Worm (Caenorhabditis elegans) whole organism, L1 larva: ENCODE data around the gene str-66.

Source experiments
- C16A3.4 ChIP-seq: fragments of 150-350 bp; optimal IDR thresholded peaks from 2 replicates; lab custom pipeline; 2014; ENCODE audit warnings: missing biosample characterization, missing genetic modification characterization
- F16B12.6 ChIP-seq: fragments of 150-350 bp; optimal IDR thresholded peaks from 2 replicates; lab custom pipeline; 2014; ENCODE audit warnings: missing biosample characterization, missing genetic modification characterization
- Y116A8C.19 ChIP-seq: sonication (generic microtip); optimal IDR thresholded peaks from 2 replicates; lab custom pipeline; 2016; ENCODE audit warnings: missing compliant biosample characterization, missing genetic modification characterization, borderline replicate concordance
- aha-1 ChIP-seq: fragments of 150-350 bp; optimal IDR thresholded peaks from 2 replicates; lab custom pipeline; 2014; ENCODE audit warnings: missing biosample characterization, missing genetic modification characterization
- alr-1 ChIP-seq: fragments of 200-800 bp; sonication (Bioruptor generic); optimal IDR thresholded peaks from 2 replicates; lab custom pipeline; 2018; ENCODE audit warnings: borderline replicate concordance, mild to moderate bottlenecking, missing genetic modification characterization, missing compliant biosample characterization
- aly-2 ChIP-seq: fragments of 150-350 bp; optimal IDR thresholded peaks from 2 replicates; lab custom pipeline; 2014; ENCODE audit warnings: missing biosample characterization, missing genetic modification characterization
- blmp-1 ChIP-seq: fragments of 150-350 bp; optimal IDR thresholded peaks from 2 replicates; lab custom pipeline; 2014; ENCODE audit warnings: missing biosample characterization, missing genetic modification characterization
- ceh-63 ChIP-seq: fragments of 200-800 bp; sonication (Bioruptor generic); optimal IDR thresholded peaks from 2 replicates; lab custom pipeline; 2018; ENCODE audit warnings: mild to moderate bottlenecking, missing genetic modification characterization, missing compliant biosample characterization
- ceh-8 ChIP-seq: fragments of 200-800 bp; sonication (Bioruptor generic); optimal IDR thresholded peaks from 2 replicates; lab custom pipeline; 2018; ENCODE audit warnings: mild to moderate bottlenecking, missing genetic modification characterization, moderate library complexity, missing compliant biosample characterization
- ceh-82 ChIP-seq, 3 experiments: fragments of 150-350 bp in 1 of 3; sonication (generic microtip) in 2 of 3; optimal IDR thresholded peaks; 2 replicates each; lab custom pipeline; 2014 to 2017; ENCODE audit warnings: missing biosample characterization in 3 of 3, missing genetic modification characterization in 3 of 3
- ces-1 ChIP-seq: fragments of 150-350 bp; optimal IDR thresholded peaks from 2 replicates; lab custom pipeline; 2014; ENCODE audit warnings: missing biosample characterization, missing genetic modification reagents, missing genetic modification characterization
- dpl-1 ChIP-seq, 3 experiments: fragments of 150-350 bp in 2 of 3; sonication (generic microtip) in 1 of 3; optimal IDR thresholded peaks; 2 replicates each; lab custom pipeline; 2014 to 2017; ENCODE audit warnings: missing biosample characterization in 3 of 3, missing genetic modification characterization in 3 of 3, missing genetic modification reagents in 3 of 3
- efl-1 ChIP-seq, 4 experiments: fragments of 150-350 bp; optimal IDR thresholded peaks in 3 of 4; peaks in 1 of 4; 1 replicate in 1 of 4; 2 replicates in 3 of 4; lab custom pipeline; 2014; ENCODE audit warnings: missing biosample characterization in 2 of 4, missing genetic modification characterization in 2 of 4, missing genetic modification reagents in 2 of 4
- efl-3 ChIP-seq: fragments of 200-800 bp; sonication (Bioruptor generic); optimal IDR thresholded peaks from 2 replicates; lab custom pipeline; 2018; ENCODE audit warnings: mild to moderate bottlenecking, missing genetic modification characterization, missing compliant biosample characterization
- egl-13 ChIP-seq: sonication (generic microtip); optimal IDR thresholded peaks from 2 replicates; lab custom pipeline; 2016; ENCODE audit warnings: missing genotype, missing genetic modification reagents, missing genetic modification characterization, missing compliant biosample characterization
- egl-27 ChIP-seq, 2 experiments: fragments of 150-350 bp in 1 of 2; sonication (generic microtip); optimal IDR thresholded peaks; 3 replicates each; lab custom pipeline; 2017 to 2018; ENCODE audit warnings: missing biosample characterization in 2 of 2, missing genetic modification characterization in 2 of 2, missing genetic modification reagents in 2 of 2
- elt-2 ChIP-seq: sonication (generic microtip); optimal IDR thresholded peaks from 2 replicates; lab custom pipeline; 2016; ENCODE audit warnings: missing genetic modification characterization, mild to moderate bottlenecking, inconsistent platforms, missing compliant biosample characterization, missing genetic modification reagents
- elt-3 ChIP-seq, 6 experiments: fragments of 150-350 bp in 1 of 6; sonication (generic microtip); optimal IDR thresholded peaks; 2 replicates each; lab custom pipeline; 2017 to 2018; ENCODE audit warnings: missing biosample characterization in 6 of 6, missing genetic modification characterization in 6 of 6, inconsistent platforms in 1 of 6
- ets-5 ChIP-seq: fragments of 200-800 bp; sonication (Bioruptor generic); IDR thresholded peaks from 2 replicates; pipeline ENCODE4 v1.3.6; 2022; ENCODE audit warnings: missing genetic modification characterization, missing compliant biosample characterization
- fkh-10 ChIP-seq: sonication (generic microtip); optimal IDR thresholded peaks from 2 replicates; lab custom pipeline; 2017; ENCODE audit warnings: missing biosample characterization, missing genetic modification reagents, missing genetic modification characterization
- fos-1 ChIP-seq: fragments of 150-350 bp; optimal IDR thresholded peaks from 2 replicates; lab custom pipeline; 2014; ENCODE audit warnings: missing biosample characterization, missing genetic modification characterization
- irx-1 ChIP-seq: sonication (generic microtip); optimal IDR thresholded peaks from 2 replicates; lab custom pipeline; 2016; ENCODE audit warnings: missing genetic modification characterization, missing compliant biosample characterization
- jun-1 ChIP-seq: fragments of 150-350 bp; optimal IDR thresholded peaks from 2 replicates; lab custom pipeline; 2014; ENCODE audit warnings: missing biosample characterization, missing genetic modification reagents, missing genetic modification characterization
- lin-39 ChIP-seq: fragments of 150-350 bp; optimal IDR thresholded peaks from 2 replicates; lab custom pipeline; 2014; ENCODE audit warnings: missing biosample characterization, missing genetic modification reagents, missing genetic modification characterization
- lir-3 ChIP-seq: sonication (generic microtip); optimal IDR thresholded peaks from 2 replicates; lab custom pipeline; 2016; ENCODE audit warnings: mild to moderate bottlenecking, missing genetic modification characterization, moderate library complexity, missing compliant biosample characterization; ENCODE audit not compliant: poor library complexity
- lsy-2 ChIP-seq, 2 experiments: fragments of 150-350 bp; optimal IDR thresholded peaks; 2 replicates each; lab custom pipeline; 2014; ENCODE audit warnings: missing biosample characterization in 2 of 2, missing genetic modification characterization in 2 of 2
- mab-9 ChIP-seq: fragments of 200-800 bp; sonication (Bioruptor generic); IDR thresholded peaks from 2 replicates; pipeline ENCODE4 v1.3.6; 2022; ENCODE audit warnings: missing genetic modification reagents, missing genetic modification characterization, missing compliant biosample characterization
- nhr-20 ChIP-seq: sonication (generic microtip); optimal IDR thresholded peaks from 2 replicates; lab custom pipeline; 2016; ENCODE audit warnings: mild to moderate bottlenecking, missing genetic modification characterization, missing compliant biosample characterization
- nhr-237 ChIP-seq: fragments of 150-350 bp; optimal IDR thresholded peaks from 2 replicates; lab custom pipeline; 2014; ENCODE audit warnings: missing biosample characterization, missing genetic modification characterization
- nhr-47 ChIP-seq: sonication (generic microtip); optimal IDR thresholded peaks from 2 replicates; lab custom pipeline; 2016; ENCODE audit warnings: mild to moderate bottlenecking, missing genetic modification characterization, moderate library complexity, missing compliant biosample characterization
- nhr-71 ChIP-seq: sonication (generic microtip); optimal IDR thresholded peaks from 2 replicates; lab custom pipeline; 2016; ENCODE audit warnings: mild to moderate bottlenecking, missing genetic modification characterization, moderate library complexity, missing compliant biosample characterization
- nhr-85 ChIP-seq: sonication (generic microtip); peaks from one replicate; lab custom pipeline; 2016; ENCODE audit warnings: missing genetic modification characterization, inconsistent platforms, missing compliant biosample characterization
- pqm-1 ChIP-seq: sonication (generic microtip); optimal IDR thresholded peaks from 3 replicates; lab custom pipeline; 2017; ENCODE audit warnings: missing biosample characterization, missing genetic modification characterization
- snpc-4 ChIP-seq: fragments of 150-350 bp; optimal IDR thresholded peaks from 2 replicates; lab custom pipeline; 2014; ENCODE audit warnings: missing biosample characterization, missing genetic modification characterization
- sox-4 ChIP-seq: sonication (generic microtip); optimal IDR thresholded peaks from 2 replicates; lab custom pipeline; 2016; ENCODE audit warnings: missing genetic modification characterization, missing compliant biosample characterization
- sptf-1 ChIP-seq: fragments of 150-350 bp; optimal IDR thresholded peaks from 2 replicates; lab custom pipeline; 2014; ENCODE audit warnings: missing biosample characterization, missing genetic modification characterization
- sup-37 ChIP-seq: fragments of 200-800 bp; sonication (Bioruptor generic); optimal IDR thresholded peaks from 2 replicates; lab custom pipeline; 2018; ENCODE audit warnings: mild to moderate bottlenecking, missing genetic modification characterization, missing compliant biosample characterization
- swsn-7 ChIP-seq: sonication (generic microtip); optimal IDR thresholded peaks from 2 replicates; lab custom pipeline; 2016; ENCODE audit warnings: missing genetic modification characterization, missing compliant biosample characterization
- tbx-2 ChIP-seq: sonication (generic microtip); optimal IDR thresholded peaks from 2 replicates; lab custom pipeline; 2016; ENCODE audit warnings: missing genetic modification characterization, missing compliant biosample characterization
- tlp-1 ChIP-seq: fragments of 150-350 bp; optimal IDR thresholded peaks from 2 replicates; lab custom pipeline; 2014; ENCODE audit warnings: missing biosample characterization, missing genetic modification characterization
- unc-130 ChIP-seq: fragments of 150-350 bp; optimal IDR thresholded peaks from 2 replicates; lab custom pipeline; 2017; ENCODE audit warnings: missing biosample characterization, missing genetic modification characterization, inconsistent platforms
- unc-30 ChIP-seq: sonication (generic microtip); optimal IDR thresholded peaks from 2 replicates; lab custom pipeline; 2017; ENCODE audit warnings: missing biosample characterization, missing genetic modification characterization
- unc-62 ChIP-seq: fragments of 150-350 bp; optimal IDR thresholded peaks from 2 replicates; lab custom pipeline; 2014; ENCODE audit warnings: missing biosample characterization, missing genetic modification reagents, missing genetic modification characterization
- unc-86 ChIP-seq: sonication (generic microtip); optimal IDR thresholded peaks from 2 replicates; lab custom pipeline; 2016; ENCODE audit warnings: missing genetic modification characterization, missing compliant biosample characterization
- ztf-4 ChIP-seq: fragments of 150-350 bp; optimal IDR thresholded peaks from 2 replicates; lab custom pipeline; 2014; ENCODE audit warnings: missing biosample characterization, missing genetic modification characterization

Gene str-66

DNA sequence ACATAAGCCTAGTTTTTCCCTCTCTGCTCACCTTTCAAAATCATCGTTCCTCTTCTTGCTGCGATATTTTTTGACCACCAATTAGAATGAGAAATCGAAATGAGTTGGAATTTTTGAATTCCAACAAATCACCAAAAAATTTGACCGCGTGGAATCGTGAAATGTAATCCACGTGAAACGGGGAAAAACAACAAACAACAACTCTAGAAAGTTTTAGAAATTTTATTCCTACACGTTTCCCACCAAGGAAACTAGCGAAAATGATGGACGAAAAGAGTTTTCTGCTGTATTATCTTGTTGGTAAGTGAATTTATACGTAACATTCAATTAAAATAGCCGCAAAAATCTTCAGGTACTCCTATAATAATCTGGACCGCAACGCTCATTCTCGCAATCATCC, 34.5 kb upstream of the str-66 start, which contains the start of the genes irld-3 and F02C9.1:
Gene irld-3 (minus strand): TSS at position 101 of the 400 bp plus-strand sequence.
Gene F02C9.1 (plus strand): TSS at position 216 of the 400 bp plus-strand sequence.
- no peak for TF ChIP-seq unc-30
- no peak for TF ChIP-seq ceh-82 (tag; optimal IDR thresholded peaks at IDR 0.05; lab: Kevin White, UChicago)
- no peak for TF ChIP-seq nhr-71
- no peak for TF ChIP-seq ets-5 (GFP tag; lab: Robert Waterston, UW)
- no peak for TF ChIP-seq efl-1 (optimal IDR thresholded peaks at IDR 0.05; lab: Kevin White, UChicago)
- TF ChIP-seq efl-1 (GFP tag; optimal IDR thresholded peaks at IDR 0.05 in 1 of 2; lab: Kevin White, UChicago), result no peak
- TF ChIP-seq nhr-85 (tag; lab: Kevin White, UChicago), result no peak
- no peak for TF ChIP-seq C16A3.4
- no peak for TF ChIP-seq aly-2 (tag; lab: Kevin White, UChicago)
- no peak for TF ChIP-seq lsy-2 (tag; optimal IDR thresholded peaks at IDR 0.05; lab: Kevin White, UChicago)
- no peak for TF ChIP-seq unc-62 (GFP tag; lab: Kevin White, UChicago)
- TF ChIP-seq Y116A8C.19 (tag; lab: Kevin White, UChicago), result no peak
- TF ChIP-seq tbx-2 (tag; lab: Kevin White, UChicago), result no peak
- TF ChIP-seq jun-1 (tag; lab: Kevin White, UChicago), result no peak
- TF ChIP-seq egl-27 (tag; optimal IDR thresholded peaks at IDR 0.05; lab: Kevin White, UChicago), result no peak
- no peak for TF ChIP-seq dpl-1 (GFP tag; optimal IDR thresholded peaks at IDR 0.05; lab: Kevin White, UChicago)
- no peak for TF ChIP-seq sptf-1 (tag; lab: Kevin White, UChicago)
- TF ChIP-seq snpc-4 (tag; lab: Kevin White, UChicago), result no peak

ce11 chrV:3133293-3133755, 29.3 kb upstream of the str-66 start, which contains the start of gene F02C9.2:
Gene F02C9.2, plus strand, starts transcription at chrV:3133705.
- TF ChIP-seq nhr-47 (tag; lab: Kevin White, UChicago) (no peak), elt-3 (tag; optimal IDR thresholded peaks at IDR 0.05; lab: Kevin White, UChicago) (no peak), efl-3 (GFP tag; lab: Kevin White, UChicago) (no peak), tlp-1 (tag; lab: Kevin White, UChicago) (no peak), F16B12.6 (no peak), blmp-1 (tag; lab: Kevin White, UChicago) (no peak), fkh-10 (GFP tag; lab: Kevin White, UChicago) (no peak), unc-86 (tag; lab: Kevin White, UChicago) (no peak), unc-130 (tag; lab: Kevin White, UChicago) (no peak), ceh-63 (GFP tag; lab: Kevin White, UChicago) (no peak), ztf-4 (no peak), mab-9 (GFP tag; lab: Robert Waterston, UW) (no peak)

ce11 chrV:3132116-3132515, 28.1 kb upstream of the str-66 start:
- TF ChIP-seq sup-37 (GFP tag; lab: Kevin White, UChicago) (no peak), ceh-8 (peak; percentile 45)

DNA sequence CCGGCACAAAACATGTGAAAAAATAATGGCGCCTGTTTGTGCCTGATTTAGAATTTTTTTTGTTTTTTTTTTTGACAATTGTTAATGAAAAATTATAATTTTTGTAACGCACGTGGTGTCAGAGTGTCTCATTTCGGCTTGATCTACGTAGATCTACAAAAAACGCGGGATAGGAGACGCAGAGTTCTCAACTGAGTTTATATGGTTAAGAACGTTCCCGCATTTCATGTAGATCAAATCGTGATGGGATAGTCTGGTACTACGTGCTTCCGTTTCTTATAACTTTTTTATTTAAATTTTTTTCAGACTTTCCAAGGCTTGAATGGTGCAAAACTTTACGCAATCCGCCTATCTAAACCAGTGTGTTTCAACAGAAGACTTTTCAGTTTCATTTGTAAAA, 24.8 kb upstream of the str-66 start, which contains the start of gene tat-6:
Gene tat-6 (plus strand): TSS at position 301 of the 400 bp plus-strand sequence.
- TF ChIP-seq C16A3.4 (no peak), dpl-1 (GFP tag; optimal IDR thresholded peaks at IDR 0.05; lab: Kevin White, UChicago) (no peak), pqm-1 (no peak), alr-1 (tag; lab: Kevin White, UChicago) (no peak), lsy-2 (tag; optimal IDR thresholded peaks at IDR 0.05; lab: Kevin White, UChicago) (no peak), unc-62 (GFP tag; lab: Kevin White, UChicago) (no peak), fos-1 (no peak), sox-4 (no peak), swsn-7 (tag; lab: Kevin White, UChicago) (no peak), irx-1 (no peak), ces-1 (GFP tag; lab: Kevin White, UChicago) (no peak), efl-1 (optimal IDR thresholded peaks at IDR 0.05; lab: Kevin White, UChicago) (no peak), efl-1 (GFP tag; optimal IDR thresholded peaks at IDR 0.05 in 1 of 2; lab: Kevin White, UChicago) (no peak), elt-2 (tag; lab: Kevin White, UChicago) (no peak), nhr-20 (tag; lab: Kevin White, UChicago) (no peak), lir-3 (no peak), nhr-237 (no peak), egl-13 (no peak), aha-1 (no peak), lin-39 (tag; lab: Kevin White, UChicago) (no peak), elt-3 (tag; optimal IDR thresholded peaks at IDR 0.05; lab: Kevin White, UChicago) (no peak)
